Worm (Caenorhabditis elegans) whole organism, mixed stage, embryonic: ENCODE measurements around the gene Y39A1A.2.
A peak's percentile ranks its signal among the peaks of the same experiment; 100 is the strongest.

ENCODE experiments used
- elt-1 ChIP-seq: sonication (generic microtip); optimal IDR thresholded peaks from 2 replicates; lab custom pipeline; 2017; ENCODE audit warnings: missing genetic modification characterization, mild to moderate bottlenecking, missing compliant biosample characterization, antibody characterized with exemption, moderate library complexity, borderline replicate concordance; ENCODE audit not compliant: insufficient read depth
- elt-3 ChIP-seq: fragments of 150-350 bp; optimal IDR thresholded peaks from 2 replicates; lab custom pipeline; 2014; ENCODE audit warnings: missing biosample characterization, missing genetic modification characterization
- hlh-1 ChIP-seq: fragments of 150-350 bp; optimal IDR thresholded peaks from 2 replicates; lab custom pipeline; 2014; ENCODE audit warnings: missing biosample characterization, missing genetic modification reagents, missing genetic modification characterization
- lin-32 ChIP-seq: fragments of 200-800 bp; sonication (Bioruptor generic); optimal IDR thresholded peaks from 2 replicates; lab custom pipeline; 2018; ENCODE audit warnings: mild to moderate bottlenecking, missing genetic modification characterization, missing compliant biosample characterization
- nhr-2 ChIP-seq: fragments of 150-350 bp; optimal IDR thresholded peaks from 2 replicates; lab custom pipeline; 2014; ENCODE audit warnings: missing biosample characterization, missing genetic modification characterization
- nhr-237 ChIP-seq: fragments of 150-350 bp; optimal IDR thresholded peaks from 2 replicates; lab custom pipeline; 2014; ENCODE audit warnings: missing biosample characterization, missing genetic modification characterization
- nhr-28 ChIP-seq: fragments of 150-350 bp; optimal IDR thresholded peaks from 2 replicates; lab custom pipeline; 2014; ENCODE audit warnings: missing biosample characterization, missing genetic modification characterization
- unc-120 ChIP-seq: sonication (generic microtip); optimal IDR thresholded peaks from 2 replicates; lab custom pipeline; 2017; ENCODE audit warnings: missing genetic modification characterization, missing compliant biosample characterization; ENCODE audit not compliant: poor library complexity, severe bottlenecking
- unc-39 ChIP-seq: fragments of 150-350 bp; optimal IDR thresholded peaks from 2 replicates; lab custom pipeline; 2014; ENCODE audit warnings: missing biosample characterization, missing genetic modification characterization
- unc-62 ChIP-seq: fragments of 150-350 bp; optimal IDR thresholded peaks from 2 replicates; lab custom pipeline; 2014; ENCODE audit warnings: missing biosample characterization, missing genetic modification reagents, missing genetic modification characterization

DNA sequence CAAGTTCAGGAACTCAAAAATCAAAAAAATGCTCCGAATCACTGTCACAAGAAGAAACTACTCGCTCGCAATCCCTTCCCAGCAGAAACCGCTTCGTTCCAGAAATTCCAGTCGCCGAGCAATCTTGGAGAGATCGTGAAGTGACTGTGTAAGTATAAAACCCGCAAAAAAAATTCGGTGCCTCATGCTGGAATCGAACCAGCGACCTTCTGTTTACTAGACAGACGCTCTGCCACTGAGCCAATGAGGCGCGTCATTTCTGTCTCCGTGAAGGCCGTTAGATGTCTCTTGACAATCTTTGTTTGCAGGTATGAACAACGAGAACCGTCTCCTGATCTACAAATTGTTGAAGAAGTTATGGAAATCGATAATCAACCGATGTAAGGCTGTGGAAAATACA is 21.2 kb upstream of the Y39A1A.2 start:
- TF ChIP-seq hlh-1 (tag; lab: Kevin White, UChicago), result peak; percentile 38
- TF ChIP-seq elt-3 (tag; lab: Kevin White, UChicago), result no peak
- TF ChIP-seq nhr-2 (tag; lab: Kevin White, UChicago), result no peak
- peak; percentile 72 for TF ChIP-seq lin-32 (GFP tag; lab: Kevin White, UChicago)
- peak; percentile 53 for TF ChIP-seq unc-120 (tag; lab: Kevin White, UChicago)
- TF ChIP-seq elt-1 (tag; lab: Kevin White, UChicago), result no peak
- TF ChIP-seq nhr-28 (tag; lab: Kevin White, UChicago), result no peak
- TF ChIP-seq unc-39 (tag; lab: Kevin White, UChicago), result no peak
- no peak for TF ChIP-seq nhr-237 (tag; lab: Kevin White, UChicago)
- no peak for TF ChIP-seq unc-62 (GFP tag; lab: Kevin White, UChicago)
